Fruit fly (Drosophila melanogaster) Kc167 (cell line): ENCODE results near the gene CG3556.

Source experiments
- Myc ChIP-seq: fragments of >200 bp; optimal IDR thresholded peaks from 2 replicates; lab custom pipeline; 2017; ENCODE audit warnings: missing external identifiers
- Sin3A ChIP-seq: fragments of >200 bp; optimal IDR thresholded peaks from 2 replicates; lab custom pipeline; 2018; ENCODE audit warnings: missing external identifiers
- h ChIP-seq: fragments of >200 bp; optimal IDR thresholded peaks from 3 replicates; lab custom pipeline; 2018; ENCODE audit warnings: missing external identifiers
- insv ChIP-seq: fragments of >200 bp; optimal IDR thresholded peaks from 3 replicates; lab custom pipeline; 2018; ENCODE audit warnings: missing external identifiers
- psq ChIP-seq: fragments of >200 bp; optimal IDR thresholded peaks from 2 replicates; lab custom pipeline; 2017; ENCODE audit warnings: missing external identifiers
- ttk ChIP-seq: sonication (Bioruptor generic); optimal IDR thresholded peaks from 2 replicates; lab custom pipeline; 2017; ENCODE audit warnings: missing external identifiers

CG3556 gene

DNA sequence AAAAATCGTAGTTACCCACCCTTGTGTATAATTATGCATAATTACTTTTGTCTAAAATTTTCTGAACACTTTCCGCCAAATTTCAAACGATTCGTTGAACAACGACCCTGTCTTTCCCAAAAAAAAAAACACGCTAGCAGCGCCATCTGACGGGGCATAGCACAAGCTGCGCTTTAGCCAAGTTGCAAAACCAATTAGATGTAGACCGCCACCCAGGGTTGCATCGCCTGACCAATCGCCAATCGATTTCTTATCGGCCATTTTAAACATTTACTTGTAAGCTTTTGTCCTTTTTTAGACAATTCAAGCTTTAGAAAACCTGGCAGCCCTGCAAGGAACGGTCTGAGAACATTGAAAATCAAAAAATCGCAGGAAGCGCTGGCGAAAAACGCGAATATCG, at the start of gene CG3556:
Gene CG3556, plus strand, starts transcription at position 323 of the 400 bp plus-strand sequence.
- no peak for TF ChIP-seq ttk (lab: Kevin White, UChicago)
- TF ChIP-seq h (lab: Kevin White, UChicago), result no peak
- TF ChIP-seq Sin3A, result no peak

DNA sequence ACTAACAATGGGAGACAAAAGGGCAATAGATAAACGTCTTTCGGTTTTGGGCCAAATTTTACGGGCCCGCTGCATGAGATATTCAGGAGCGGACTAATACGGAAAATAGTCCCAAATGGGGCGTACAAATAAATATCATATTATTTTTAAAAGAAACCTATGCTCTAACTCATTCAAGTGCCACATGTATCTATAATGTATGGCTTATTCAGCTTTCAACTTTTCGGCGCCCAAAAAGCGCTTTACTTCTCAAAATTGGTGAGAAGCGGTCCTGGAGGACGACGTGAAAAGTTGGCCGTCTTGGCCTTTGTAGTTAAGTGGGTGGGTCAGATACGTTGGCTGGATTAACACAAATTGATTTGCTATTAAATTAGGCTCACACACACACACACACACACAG, 49.2 kb upstream of the CG3556 start:
- no peak for TF ChIP-seq Sin3A
- TF ChIP-seq insv (lab: Kevin White, UChicago), result no peak
- TF ChIP-seq psq, result no peak
- no peak for TF ChIP-seq Myc (lab: Kevin White, UChicago)
- no peak for TF ChIP-seq h (lab: Kevin White, UChicago)
- TF ChIP-seq ttk (lab: Kevin White, UChicago), result no peak

- no peak for TF ChIP-seq ttk (lab: Kevin White, UChicago)
- TF ChIP-seq Sin3A, result no peak
- TF ChIP-seq insv (lab: Kevin White, UChicago), result no peak
- no peak for TF ChIP-seq psq
- no peak for TF ChIP-seq Myc (lab: Kevin White, UChicago)
- no peak for TF ChIP-seq h (lab: Kevin White, UChicago)
Measured at dm6 chrX:4493192-4493900, 36.7 kb upstream of the CG3556 start.

DNA sequence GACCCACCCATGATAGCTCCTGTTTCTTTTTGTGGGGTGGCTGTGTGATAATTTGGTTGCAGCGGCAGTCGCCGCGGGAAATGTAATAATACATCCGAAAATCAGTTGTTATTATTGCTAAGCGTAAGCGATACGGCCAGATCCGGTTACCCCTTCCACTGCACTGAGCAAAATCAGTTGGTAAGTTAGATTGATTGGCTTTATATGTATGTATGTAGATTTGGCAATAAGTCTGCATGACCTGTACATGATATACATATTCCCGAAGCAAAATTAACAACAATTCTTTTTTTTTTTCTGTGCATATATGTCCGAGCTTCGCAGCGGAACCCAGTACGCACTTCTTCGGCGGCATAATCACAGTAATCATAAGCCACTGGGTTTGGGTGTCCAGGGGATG, 31.8 kb upstream of the CG3556 start:
- TF ChIP-seq insv (lab: Kevin White, UChicago) (no peak), Myc (lab: Kevin White, UChicago) (no peak), psq (no peak)

- TF ChIP-seq insv (lab: Kevin White, UChicago) (no peak), Myc (lab: Kevin White, UChicago) (no peak), psq (no peak), Sin3A (no peak), ttk (lab: Kevin White, UChicago) (no peak), h (lab: Kevin White, UChicago) (no peak)
Measured at dm6 chrX:4503542-4503941, 26.5 kb upstream of the CG3556 start.

dm6 chrX:4505318-4505717, 24.7 kb upstream of the CG3556 start:
- TF ChIP-seq psq (no peak), Myc (lab: Kevin White, UChicago) (no peak), Sin3A (no peak), insv (lab: Kevin White, UChicago) (no peak), ttk (lab: Kevin White, UChicago) (no peak), h (lab: Kevin White, UChicago) (no peak)

DNA sequence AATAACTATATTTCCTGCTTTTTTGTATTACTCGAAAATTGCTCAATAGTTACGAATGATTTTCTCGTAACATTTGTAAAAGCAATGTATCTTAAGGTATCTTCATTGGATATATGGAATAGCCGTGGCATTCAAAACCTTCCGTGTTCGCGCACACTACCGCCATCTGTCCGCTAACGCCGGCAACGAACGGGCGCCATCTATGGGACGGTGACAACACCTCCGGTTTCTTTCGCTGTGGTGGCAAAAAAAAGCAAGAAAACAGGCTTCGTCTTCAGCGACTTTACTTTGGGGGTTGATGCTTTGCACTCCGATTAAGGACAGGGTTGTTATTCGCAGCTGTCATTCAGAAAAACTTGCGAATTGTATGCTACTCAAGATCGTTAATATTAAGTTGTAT, 22.9 kb upstream of the CG3556 start:
- TF ChIP-seq h (lab: Kevin White, UChicago), result no peak
- no peak for TF ChIP-seq psq
- TF ChIP-seq Myc (lab: Kevin White, UChicago), result no peak
- TF ChIP-seq Sin3A, result no peak
- TF ChIP-seq ttk (lab: Kevin White, UChicago), result no peak
- no peak for TF ChIP-seq insv (lab: Kevin White, UChicago)

- TF ChIP-seq ttk (lab: Kevin White, UChicago) (no peak), Myc (lab: Kevin White, UChicago) (no peak), Sin3A (no peak), psq (no peak), h (lab: Kevin White, UChicago) (no peak), insv (lab: Kevin White, UChicago) (no peak)
Measured at dm6 chrX:4508072-4508644, 21.9 kb upstream of the CG3556 start.

DNA sequence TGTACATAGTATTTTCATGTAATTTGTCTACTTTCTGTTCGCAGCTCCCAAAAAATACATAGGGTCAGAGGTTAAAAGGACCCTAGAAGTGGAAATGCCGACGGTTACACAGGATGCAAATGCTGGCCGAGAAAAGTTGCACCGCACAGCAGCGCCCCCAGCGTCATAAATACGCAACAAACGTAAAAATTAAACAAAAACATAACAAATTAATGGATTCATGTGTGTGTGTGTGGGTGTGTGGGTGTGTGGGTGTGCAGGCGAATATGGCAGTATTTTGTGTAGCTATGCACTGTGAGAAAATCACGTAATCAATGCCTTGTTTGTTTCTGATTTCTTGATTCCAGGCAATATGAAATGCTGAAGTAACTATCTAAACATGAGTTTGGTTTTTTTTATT, 18.5 kb upstream of the CG3556 start:
- TF ChIP-seq insv (lab: Kevin White, UChicago) (no peak), ttk (lab: Kevin White, UChicago) (no peak), h (lab: Kevin White, UChicago) (no peak), Myc (lab: Kevin White, UChicago) (no peak), Sin3A (no peak), psq (no peak)

- TF ChIP-seq insv (lab: Kevin White, UChicago) (no peak), h (lab: Kevin White, UChicago) (no peak), psq (no peak), Sin3A (no peak), Myc (lab: Kevin White, UChicago) (no peak), ttk (lab: Kevin White, UChicago) (no peak)
Measured at dm6 chrX:4520879-4521278, 9.2 kb upstream of the CG3556 start.

dm6 chrX:4526754-4527153, 3.3 kb upstream of the CG3556 start:
- no peak for TF ChIP-seq Myc (lab: Kevin White, UChicago)
- no peak for TF ChIP-seq insv (lab: Kevin White, UChicago)
- TF ChIP-seq psq, result no peak
- no peak for TF ChIP-seq h (lab: Kevin White, UChicago)
- TF ChIP-seq Sin3A, result no peak
- no peak for TF ChIP-seq ttk (lab: Kevin White, UChicago)

- TF ChIP-seq psq (no peak), insv (lab: Kevin White, UChicago) (no peak), h (lab: Kevin White, UChicago) (no peak)
Measured at dm6 chrX:4534002-4534401, 4.0 kb downstream of the CG3556 start.

- TF ChIP-seq insv (lab: Kevin White, UChicago) (no peak), Sin3A (no peak), ttk (lab: Kevin White, UChicago) (no peak), Myc (lab: Kevin White, UChicago) (no peak), psq (no peak), h (lab: Kevin White, UChicago) (no peak)
Measured at dm6 chrX:4540430-4540932, 10.4 kb downstream of the CG3556 start, which contains the start of the genes rb and CHOp24. TSS of gene rb (minus strand) at chrX:4540626. TSS of gene CHOp24 (plus strand) at chrX:4540908.
